Fruit fly (Drosophila melanogaster) whole organism, wandering third instar larva: ENCODE data around the gene Cnep1r2.

Experiments
- Abd-B ChIP-seq: fragments of >200 bp; optimal IDR thresholded peaks from 2 replicates; lab custom pipeline; 2017; ENCODE audit warnings: missing biosample characterization, missing genetic modification characterization
- CG32264 ChIP-seq: fragments of 200-800 bp; sonication (Bioruptor generic); optimal IDR thresholded peaks from 2 replicates; lab custom pipeline; 2016; ENCODE audit warnings: missing biosample characterization, missing genetic modification characterization
- CG9705 ChIP-seq: fragments of 200-800 bp; sonication (Bioruptor generic); optimal IDR thresholded peaks from 2 replicates; lab custom pipeline; 2018; ENCODE audit warnings: missing biosample characterization, mild to moderate bottlenecking, missing genetic modification characterization
- CrebA ChIP-seq: fragments of 200-800 bp; sonication (Bioruptor generic); optimal IDR thresholded peaks from 2 replicates; lab custom pipeline; 2016; ENCODE audit warnings: missing biosample characterization, mild to moderate bottlenecking, missing genetic modification characterization, borderline replicate concordance
- Dfd ChIP-seq: fragments of >200 bp; optimal IDR thresholded peaks from 2 replicates; lab custom pipeline; 2017; ENCODE audit warnings: missing biosample characterization, missing genetic modification characterization
- Dif ChIP-seq: fragments of 200-275, 200-300 bp; sonication (Bioruptor generic); optimal IDR thresholded peaks from 2 replicates; lab custom pipeline; 2018; ENCODE audit warnings: missing biosample characterization, missing genetic modification characterization; ENCODE audit not compliant: partially characterized antibody
- GATAd ChIP-seq: sonication (Bioruptor generic); optimal IDR thresholded peaks from 2 replicates; lab custom pipeline; 2016; ENCODE audit warnings: missing biosample characterization, missing genetic modification characterization
- HLH106 ChIP-seq: fragments of 200-800 bp; optimal IDR thresholded peaks from 3 replicates; lab custom pipeline; 2019; ENCODE audit warnings: missing biosample characterization, mild to moderate bottlenecking, missing genetic modification characterization, moderate library complexity
- Hnf4 ChIP-seq: fragments of 200-800 bp; sonication (Bioruptor generic); optimal IDR thresholded peaks from 2 replicates; lab custom pipeline; 2016; ENCODE audit warnings: missing biosample characterization, mild to moderate bottlenecking, missing genetic modification characterization
- Hr78 ChIP-seq: fragments of >200 bp; optimal IDR thresholded peaks from 2 replicates; lab custom pipeline; 2017; ENCODE audit warnings: missing biosample characterization, missing genetic modification characterization
- Hr83 ChIP-seq: fragments of 200-300 bp; sonication (Bioruptor generic); optimal IDR thresholded peaks from 2 replicates; lab custom pipeline; 2016; ENCODE audit warnings: missing biosample characterization, mild to moderate bottlenecking, missing genetic modification characterization, moderate library complexity; ENCODE audit not compliant: poor library complexity, severe bottlenecking
- Jra ChIP-seq: sonication (Bioruptor generic); optimal IDR thresholded peaks from 2 replicates; lab custom pipeline; 2016; ENCODE audit warnings: missing biosample characterization, missing genetic modification characterization
- Mio ChIP-seq: sonication (Bioruptor generic); optimal IDR thresholded peaks from 2 replicates; lab custom pipeline; 2016; ENCODE audit warnings: missing biosample characterization, missing genetic modification characterization
- Myc ChIP-seq: fragments of >200 bp; optimal IDR thresholded peaks from 2 replicates; lab custom pipeline; 2017
- N ChIP-seq: fragments of >200 bp; optimal IDR thresholded peaks from 2 replicates; lab custom pipeline; 2018; ENCODE audit warnings: missing biosample characterization, missing external identifiers, missing genetic modification characterization
- OdsH ChIP-seq: fragments of 200-800 bp; sonication (Bioruptor generic); optimal IDR thresholded peaks from 2 replicates; lab custom pipeline; 2016; ENCODE audit warnings: missing biosample characterization, mild to moderate bottlenecking, missing genetic modification characterization
- Rel ChIP-seq, 2 experiments: fragments of 200-800 bp; sonication (Bioruptor generic) in 1 of 2; optimal IDR thresholded peaks; 2 replicates in 1 of 2; 3 replicates in 1 of 2; lab custom pipeline; 2016 to 2019; ENCODE audit warnings: mild to moderate bottlenecking in 2 of 2, missing biosample characterization in 2 of 2, missing genetic modification characterization in 2 of 2, moderate library complexity in 1 of 2
- Sp1 ChIP-seq: fragments of 200-800 bp; sonication (Bioruptor generic); optimal IDR thresholded peaks from 3 replicates; lab custom pipeline; 2019; ENCODE audit warnings: missing biosample characterization, mild to moderate bottlenecking, missing genetic modification characterization, moderate library complexity
- Vsx2 ChIP-seq: fragments of 200-300, 225-300 bp; sonication (Bioruptor generic); optimal IDR thresholded peaks from 2 replicates; lab custom pipeline; 2018; ENCODE audit warnings: missing biosample characterization, missing genetic modification characterization; ENCODE audit not compliant: partially characterized antibody
- br ChIP-seq: fragments of 200-800 bp; sonication (Bioruptor generic); optimal IDR thresholded peaks from 2 replicates; lab custom pipeline; 2016; ENCODE audit warnings: missing biosample characterization, missing genetic modification characterization
- brk ChIP-seq: fragments of 200-800 bp; sonication (Bioruptor generic); optimal IDR thresholded peaks from 2 replicates; lab custom pipeline; 2016; ENCODE audit warnings: missing biosample characterization, mild to moderate bottlenecking, missing genetic modification characterization
- dl ChIP-seq, 2 experiments: fragments of 175-275, 200-275 bp in 1 of 2; fragments of 200-275 bp in 1 of 2; sonication (Bioruptor generic); optimal IDR thresholded peaks; lab custom pipeline; 2018; ENCODE audit warnings: mild to moderate bottlenecking in 2 of 2, missing biosample characterization in 2 of 2, missing genetic modification characterization in 2 of 2, moderate library complexity in 2 of 2; ENCODE audit not compliant: partially characterized antibody in 2 of 2, insufficient read depth in 1 of 2
- dmrt93B ChIP-seq: fragments of 200-800 bp; sonication (Bioruptor generic); optimal IDR thresholded peaks from 2 replicates; lab custom pipeline; 2018; ENCODE audit warnings: missing biosample characterization, mild to moderate bottlenecking, missing genetic modification characterization
- dsf ChIP-seq: sonication (Bioruptor generic); optimal IDR thresholded peaks from 2 replicates; lab custom pipeline; 2016; ENCODE audit warnings: missing biosample characterization, missing genetic modification characterization, borderline replicate concordance
- ey ChIP-seq: fragments of 200-800 bp; sonication (Bioruptor generic); optimal IDR thresholded peaks from 2 replicates; lab custom pipeline; 2016; ENCODE audit warnings: missing biosample characterization, missing genetic modification characterization
- foxo ChIP-seq, 2 experiments: fragments of 200-800 bp; sonication (Bioruptor generic); optimal IDR thresholded peaks; 2 replicates in 1 of 2; 3 replicates in 1 of 2; lab custom pipeline; 2016 to 2017; ENCODE audit warnings: missing biosample characterization in 2 of 2, missing genetic modification characterization in 2 of 2
- fru ChIP-seq: fragments of 200-800 bp; sonication (Bioruptor generic); optimal IDR thresholded peaks from 3 replicates; lab custom pipeline; 2016; ENCODE audit warnings: missing biosample characterization, mild to moderate bottlenecking, missing genetic modification characterization
- h ChIP-seq: fragments of 200-800 bp; sonication (Bioruptor generic); optimal IDR thresholded peaks from 3 replicates; lab custom pipeline; 2016; ENCODE audit warnings: missing biosample characterization, mild to moderate bottlenecking, missing genetic modification characterization
- jim ChIP-seq: fragments of 175-275, 200-325 bp; sonication (Bioruptor generic); optimal IDR thresholded peaks from 2 replicates; lab custom pipeline; 2016; ENCODE audit warnings: missing biosample characterization, mild to moderate bottlenecking, missing genetic modification characterization
- lola ChIP-seq: fragments of >200 bp; optimal IDR thresholded peaks from 2 replicates; lab custom pipeline; 2017; ENCODE audit warnings: missing biosample characterization, missing genetic modification characterization
- pan ChIP-seq: fragments of >200 bp; optimal IDR thresholded peaks from 2 replicates; lab custom pipeline; 2017
- psq ChIP-seq: fragments of 200-800 bp; sonication (Bioruptor generic); optimal IDR thresholded peaks from 3 replicates; lab custom pipeline; 2017; ENCODE audit warnings: missing biosample characterization, mild to moderate bottlenecking, missing genetic modification characterization, moderate library complexity
- rgr ChIP-seq: fragments of 200-800 bp; sonication (Bioruptor generic); optimal IDR thresholded peaks from 3 replicates; lab custom pipeline; 2016; ENCODE audit warnings: missing biosample characterization, mild to moderate bottlenecking, missing genetic modification characterization
- sage ChIP-seq: fragments of 200-800 bp; sonication (Bioruptor generic); optimal IDR thresholded peaks from 2 replicates; lab custom pipeline; 2016; ENCODE audit warnings: missing biosample characterization, mild to moderate bottlenecking, missing genetic modification characterization
- sv ChIP-seq: fragments of 200-800 bp; sonication (Bioruptor generic); optimal IDR thresholded peaks from 3 replicates; lab custom pipeline; 2016; ENCODE audit warnings: missing biosample characterization, missing genetic modification characterization
- tai ChIP-seq: sonication (Bioruptor generic); optimal IDR thresholded peaks from 2 replicates; lab custom pipeline; 2016; ENCODE audit warnings: missing biosample characterization, missing genetic modification characterization
- usp ChIP-seq: fragments of >200 bp; optimal IDR thresholded peaks from 2 replicates; lab custom pipeline; 2017; ENCODE audit warnings: missing biosample characterization, missing genetic modification characterization
- woc ChIP-seq: sonication (Bioruptor generic); optimal IDR thresholded peaks from 2 replicates; lab custom pipeline; 2016; ENCODE audit warnings: missing biosample characterization, mild to moderate bottlenecking, missing genetic modification characterization

Gene Cnep1r2

dm6 chr3L:10680728-10681306 lies 42.9 kb downstream of the Cnep1r2 start (continued):
- TF ChIP-seq usp (GFP tag; lab: Kevin White, UChicago) = no peak

DNA sequence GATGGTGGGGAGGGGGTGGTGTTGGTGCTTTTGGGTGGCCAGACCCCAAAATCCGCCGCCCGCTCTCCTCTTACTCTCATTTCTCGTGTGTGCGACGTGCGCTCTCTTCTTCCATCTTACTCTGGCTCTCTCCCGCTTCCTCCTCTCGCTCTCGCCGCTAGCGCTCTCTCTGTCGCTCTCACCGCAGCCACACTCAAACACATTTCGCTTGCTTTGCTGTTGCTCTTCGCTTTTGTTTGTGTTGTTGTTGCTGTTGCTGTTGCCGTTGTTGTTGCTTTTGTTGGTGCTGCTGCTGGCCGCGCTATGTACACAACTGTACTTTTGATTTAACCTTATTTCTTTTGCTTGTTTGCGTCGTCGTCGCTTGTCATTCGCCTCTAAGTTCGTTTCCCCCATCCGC lies 43.9 kb downstream of the Cnep1r2 start:
- TF ChIP-seq HLH106 (tag; lab: Kevin White, UChicago) (no peak), Dfd (GFP tag; lab: Kevin White, UChicago) (peak; percentile 57), dl (GFP tag; optimal IDR thresholded peaks at IDR 0.05; lab: Kevin White, UChicago; ENCODE audit: insufficient read depth in 1 of 2, partially characterized antibody in 2 of 2) (peak; percentile 83 to 92), Rel (GFP tag; optimal IDR thresholded peaks at IDR 0.05; lab: Kevin White, UChicago) (no peak), Rel (tag; optimal IDR thresholded peaks at IDR 0.05; lab: Kevin White, UChicago) (peak; percentile 12), br (GFP tag; lab: Kevin White, UChicago) (peak; percentile 60), Sp1 (GFP tag; lab: Kevin White, UChicago) (peak; percentile 2), Dif (peak; percentile 95), h (GFP tag; lab: Kevin White, UChicago) (peak; percentile 57), CrebA (GFP tag; lab: Kevin White, UChicago) (no peak), rgr (GFP tag; lab: Kevin White, UChicago) (peak; percentile 5), foxo (GFP tag; optimal IDR thresholded peaks at IDR 0.05; lab: Kevin White, UChicago) (no peak), sage (peak; percentile 11), psq (GFP tag; lab: Kevin White, UChicago) (peak; percentile 76)

DNA sequence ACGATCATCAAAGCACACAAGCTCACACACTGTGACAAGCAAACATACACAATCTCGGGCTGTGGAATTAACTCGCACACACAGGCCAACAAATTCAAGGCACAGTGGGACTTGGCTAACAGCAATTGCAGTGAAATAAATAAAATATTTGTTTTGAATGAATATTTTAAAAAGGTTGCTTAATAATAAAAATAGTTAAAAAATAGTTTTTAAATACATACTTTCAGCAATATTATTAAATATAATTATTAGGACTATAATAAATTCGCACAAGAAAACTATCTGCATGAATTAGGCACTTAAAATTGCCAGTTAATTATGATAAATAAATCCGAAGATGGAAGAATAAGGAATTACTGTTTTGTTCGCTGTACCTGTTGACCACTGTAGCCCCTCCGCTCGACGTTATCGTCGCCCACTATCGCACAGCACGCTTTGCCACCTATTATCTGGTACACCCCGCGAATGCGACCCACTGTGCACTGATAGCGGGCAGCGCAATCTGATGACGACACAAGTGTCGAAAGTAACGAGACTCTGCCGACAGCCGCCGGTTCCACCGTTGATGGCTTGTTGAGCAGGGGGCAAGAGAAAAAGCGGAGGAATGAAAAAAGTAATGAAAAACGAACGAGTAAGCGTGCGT lies 44.9 kb downstream of the Cnep1r2 start:
- TF ChIP-seq ey (GFP tag; lab: Kevin White, UChicago) (peak; percentile 91), woc (GFP tag; lab: Kevin White, UChicago) (peak; percentile 91), foxo (GFP tag; optimal IDR thresholded peaks at IDR 0.05; lab: Kevin White, UChicago) (peak; percentile 27 to 98), psq (GFP tag; lab: Kevin White, UChicago) (peak; percentile 97), pan (lab: Kevin White, UChicago) (no peak), brk (peak; percentile 91), rgr (GFP tag; lab: Kevin White, UChicago) (peak; percentile 96), Hr78 (GFP tag; lab: Kevin White, UChicago) (no peak), Jra (peak; percentile 72), Vsx2 (no peak), OdsH (peak; percentile 98), Rel (GFP tag; optimal IDR thresholded peaks at IDR 0.05; lab: Kevin White, UChicago) (peak; percentile 86), Rel (tag; optimal IDR thresholded peaks at IDR 0.05; lab: Kevin White, UChicago) (peak; percentile 76), fru (GFP tag; lab: Kevin White, UChicago) (peak; percentile 94), lola (no peak), sv (GFP tag; lab: Kevin White, UChicago) (peak; percentile 98), CrebA (GFP tag; lab: Kevin White, UChicago) (no peak), br (GFP tag; lab: Kevin White, UChicago) (peak; percentile 87), usp (GFP tag; lab: Kevin White, UChicago) (no peak), Hr83 (peak; percentile 96), sage (peak; percentile 86), Abd-B (GFP tag; lab: Kevin White, UChicago) (no peak), Sp1 (GFP tag; lab: Kevin White, UChicago) (peak; percentile 98), h (GFP tag; lab: Kevin White, UChicago) (peak; percentile 96), jim (peak; percentile 93), CG32264 (peak; percentile 51), dl (GFP tag; optimal IDR thresholded peaks at IDR 0.05; lab: Kevin White, UChicago; ENCODE audit: insufficient read depth in 1 of 2, partially characterized antibody in 2 of 2) (peak in 1 of 2 experiments; percentile 0), Mio (GFP tag; lab: Kevin White, UChicago) (peak; percentile 39), Hnf4 (peak; percentile 81), N (GFP tag; lab: Kevin White, UChicago) (no peak), Dfd (GFP tag; lab: Kevin White, UChicago) (peak; percentile 97), GATAd (GFP tag; lab: Kevin White, UChicago) (peak; percentile 68), tai (peak; percentile 68), Dif (peak; percentile 64), CG9705 (GFP tag; lab: Kevin White, UChicago) (peak; percentile 93), dsf (GFP tag; lab: Kevin White, UChicago) (peak; percentile 72), Myc (lab: Kevin White, UChicago) (no peak), HLH106 (tag; lab: Kevin White, UChicago) (peak; percentile 97), dmrt93B (GFP tag; lab: Kevin White, UChicago) (peak; percentile 97)
